Worm (Caenorhabditis elegans): ENCODE data around the gene cth-1.

Gene cth-1

DNA sequence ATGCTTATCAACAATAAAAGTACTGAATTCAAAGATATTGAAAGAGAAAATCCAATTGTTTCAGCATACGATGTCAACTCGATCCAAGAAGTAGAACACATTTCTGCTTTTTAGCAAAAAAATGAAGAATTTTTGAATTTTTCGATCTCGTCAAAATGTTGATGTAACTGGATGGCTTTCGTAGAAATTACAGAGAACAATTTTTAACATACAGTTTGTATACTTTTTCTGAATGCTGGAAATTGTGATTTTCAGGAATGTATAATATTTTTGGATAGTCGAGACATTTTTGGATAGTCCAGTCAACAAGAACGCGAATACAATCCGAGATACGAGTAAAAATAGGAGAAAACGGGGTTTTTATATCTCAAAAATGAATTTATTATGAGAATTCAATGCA, 18.1 kb downstream of the cth-1 start, which contains the start of gene str-103:
Gene str-103 (minus strand): TSS at position 101 of the 400 bp plus-strand sequence.
- TF ChIP-seq nhr-43 (tag; optimal IDR thresholded peaks at IDR 0.05; ENCODE audit: poor library complexity, severe bottlenecking) (no peak), unc-39 (tag; optimal IDR thresholded peaks at IDR 0.05) (no peak), skn-1 (tag; optimal IDR thresholded peaks at IDR 0.05) (no peak), nhr-77 (tag; optimal IDR thresholded peaks at IDR 0.05) (no peak), ceh-16 (tag; optimal IDR thresholded peaks at IDR 0.05) (no peak), ceh-82 (tag; optimal IDR thresholded peaks at IDR 0.05) (no peak), daf-12 (tag; optimal IDR thresholded peaks at IDR 0.05) (no peak), nhr-28 (tag; optimal IDR thresholded peaks at IDR 0.05) (no peak), nhr-23 (tag; optimal IDR thresholded peaks at IDR 0.05) (no peak), pha-4 (tag; optimal IDR thresholded peaks at IDR 0.05) (no peak), snpc-4 (tag; optimal IDR thresholded peaks at IDR 0.05) (no peak), pqm-1 (tag; optimal IDR thresholded peaks at IDR 0.05) (no peak), elt-3 (tag; optimal IDR thresholded peaks at IDR 0.05) (no peak), nhr-67 (tag; optimal IDR thresholded peaks at IDR 0.05) (no peak), lsy-12 (tag; optimal IDR thresholded peaks at IDR 0.05) (no peak), egl-27 (tag; optimal IDR thresholded peaks at IDR 0.05) (no peak), aly-2 (tag; optimal IDR thresholded peaks at IDR 0.05) (no peak), unc-62 (GFP tag; optimal IDR thresholded peaks at IDR 0.05) (no peak), tbx-2 (tag; optimal IDR thresholded peaks at IDR 0.05) (no peak), ZK546.5 (tag; optimal IDR thresholded peaks at IDR 0.05) (no peak)

ce11 chrV:16120499-16120898, 20.0 kb downstream of the cth-1 start:
- TF ChIP-seq elt-1 (tag; optimal IDR thresholded peaks at IDR 0.05) (no peak), ZK546.5 (tag; optimal IDR thresholded peaks at IDR 0.05) (no peak), snpc-4 (tag; optimal IDR thresholded peaks at IDR 0.05) (no peak), jun-1 (tag; optimal IDR thresholded peaks at IDR 0.05) (no peak), tbx-2 (tag; optimal IDR thresholded peaks at IDR 0.05) (no peak), nhr-28 (tag; optimal IDR thresholded peaks at IDR 0.05) (no peak), fkh-10 (GFP tag; optimal IDR thresholded peaks at IDR 0.05) (no peak), nhr-67 (tag; optimal IDR thresholded peaks at IDR 0.05) (no peak)

DNA sequence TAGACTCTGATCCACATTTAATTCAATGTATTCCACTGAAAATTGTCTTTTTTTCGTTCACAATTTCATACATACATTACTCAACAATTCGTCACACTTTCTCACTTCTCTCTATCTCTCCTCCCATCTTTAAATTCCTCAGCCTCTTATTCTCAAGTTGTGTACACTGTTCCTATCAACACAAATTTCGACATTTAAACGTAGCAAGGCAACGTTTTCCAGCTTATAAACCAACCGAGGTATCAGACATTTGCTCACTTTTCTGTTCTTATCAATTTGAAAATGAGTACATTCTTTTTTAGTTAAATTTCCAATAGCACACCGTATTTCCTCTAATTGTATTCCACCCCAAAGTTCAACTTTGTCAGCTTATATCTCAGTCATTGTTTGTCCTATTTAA, 20.4 kb downstream of the cth-1 start, which contains the start of gene skr-3:
Gene skr-3 (plus strand): TSS at position 163 of the 400 bp plus-strand sequence.
- no peak for TF ChIP-seq nhr-23 (tag; optimal IDR thresholded peaks at IDR 0.05)
- peak; percentile 67 for TF ChIP-seq elt-2 (tag; optimal IDR thresholded peaks at IDR 0.05)
- peak; percentile 57 for TF ChIP-seq pha-4 (tag; optimal IDR thresholded peaks at IDR 0.05)
- TF ChIP-seq lin-39 (tag; optimal IDR thresholded peaks at IDR 0.05): no peak
- TF ChIP-seq pqm-1 (tag; optimal IDR thresholded peaks at IDR 0.05): no peak
- no peak for TF ChIP-seq nfya-1 (tag; optimal IDR thresholded peaks at IDR 0.05; ENCODE audit: insufficient read depth)

ce11 chrV:16121451-16121850, 21.0 kb downstream of the cth-1 start:
- peak; percentile 56 for TF ChIP-seq pha-4 (tag; optimal IDR thresholded peaks at IDR 0.05)
- TF ChIP-seq snpc-4 (tag; optimal IDR thresholded peaks at IDR 0.05): no peak
- peak; percentile 1 for TF ChIP-seq pqm-1 (tag; optimal IDR thresholded peaks at IDR 0.05)

DNA sequence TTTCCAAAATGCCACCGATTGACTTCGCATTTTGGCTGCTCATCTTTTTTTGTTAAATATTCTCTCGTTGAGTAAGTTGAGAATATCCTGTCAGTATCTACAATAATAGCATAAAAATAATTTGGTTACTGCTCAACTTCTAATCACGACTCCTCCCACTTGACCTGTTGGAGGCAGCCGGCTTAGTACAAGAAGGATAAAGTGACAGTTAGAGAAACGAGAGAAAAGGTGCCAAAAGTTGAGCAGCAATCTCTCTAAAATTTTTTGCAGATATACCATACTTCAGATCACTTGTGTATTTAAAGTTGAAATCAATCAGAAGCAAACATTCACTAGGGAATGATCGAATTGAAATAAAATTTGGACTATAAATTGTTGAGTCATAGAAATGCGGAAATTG, 24.3 kb downstream of the cth-1 start, which contains the start of gene nhr-111:
Gene nhr-111 (minus strand): TSS at position 101 of the 400 bp plus-strand sequence.
- TF ChIP-seq aly-2 (tag; optimal IDR thresholded peaks at IDR 0.05): no peak
- TF ChIP-seq ceh-82 (tag; optimal IDR thresholded peaks at IDR 0.05): no peak
- no peak for TF ChIP-seq hmg-11 (tag; optimal IDR thresholded peaks at IDR 0.05)
- no peak for TF ChIP-seq elt-2 (tag; optimal IDR thresholded peaks at IDR 0.05)
- TF ChIP-seq sea-2 (GFP tag; optimal IDR thresholded peaks at IDR 0.05): no peak
- TF ChIP-seq nhr-11 (tag; optimal IDR thresholded peaks at IDR 0.05): no peak
- no peak for TF ChIP-seq nhr-28 (tag; optimal IDR thresholded peaks at IDR 0.05)

DNA sequence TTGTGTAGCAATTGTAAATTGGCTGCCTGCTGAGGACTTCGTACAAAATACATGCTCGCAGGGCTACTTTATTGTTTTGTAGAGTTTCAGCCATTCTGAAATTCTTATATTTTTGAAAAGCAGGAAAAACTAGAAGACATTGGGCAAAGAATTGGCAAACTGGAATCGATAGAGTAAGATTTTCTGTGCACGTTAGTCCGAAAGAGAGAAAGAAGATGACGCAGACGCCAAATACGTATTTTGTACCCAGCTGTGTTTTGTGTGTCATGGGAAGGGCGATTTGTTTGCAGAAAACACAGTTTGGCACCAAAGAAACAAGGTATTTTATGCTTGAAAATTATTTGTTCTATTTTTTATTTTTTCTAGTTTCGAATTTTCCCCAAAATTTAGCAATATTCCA, 26.9 kb downstream of the cth-1 start, which contains the start of gene fbxa-143:
Gene fbxa-143 (minus strand): TSS at position 101 of the 400 bp plus-strand sequence.
- TF ChIP-seq skn-1 (tag; optimal IDR thresholded peaks at IDR 0.05) (no peak), fos-1 (tag; optimal IDR thresholded peaks at IDR 0.05) (no peak), daf-12 (tag; optimal IDR thresholded peaks at IDR 0.05) (no peak), elt-3 (tag; optimal IDR thresholded peaks at IDR 0.05) (no peak), ztf-4 (tag; optimal IDR thresholded peaks at IDR 0.05) (no peak), ceh-82 (tag; optimal IDR thresholded peaks at IDR 0.05) (no peak), elt-2 (tag; optimal IDR thresholded peaks at IDR 0.05) (no peak), sea-2 (GFP tag; optimal IDR thresholded peaks at IDR 0.05) (no peak), nhr-25 (tag; optimal IDR thresholded peaks at IDR 0.05) (no peak), tbx-2 (tag; optimal IDR thresholded peaks at IDR 0.05) (no peak), nhr-23 (tag; optimal IDR thresholded peaks at IDR 0.05) (no peak), unc-39 (tag; optimal IDR thresholded peaks at IDR 0.05) (no peak), snpc-4 (tag; optimal IDR thresholded peaks at IDR 0.05) (no peak)
